Fruit fly (Drosophila melanogaster) whole organism, prepupa: Measurements from ENCODE around the gene CG10962.

Source experiments
- CG10631 ChIP-seq: fragments of 200-800 bp; sonication (Bioruptor generic); optimal IDR thresholded peaks from 2 replicates; lab custom pipeline; 2016; ENCODE audit warnings: missing biosample characterization, missing genetic modification characterization
- CG1621 ChIP-seq: fragments of 200-800 bp; sonication (Bioruptor generic); optimal IDR thresholded peaks from 3 replicates; lab custom pipeline; 2018; ENCODE audit warnings: missing biosample characterization, mild to moderate bottlenecking, missing genetic modification characterization
- CG34406 ChIP-seq: fragments of 200-800 bp; sonication (Bioruptor generic); optimal IDR thresholded peaks from 3 replicates; lab custom pipeline; 2016; ENCODE audit warnings: missing biosample characterization, missing genetic modification characterization
- CG8119 ChIP-seq: fragments of 200-800 bp; sonication (Bioruptor generic); IDR thresholded peaks from 3 replicates; pipeline ENCODE4 v1.3.6; 2022; ENCODE audit warnings: missing biosample characterization, missing genetic modification characterization
- CG8632 ChIP-seq: fragments of 200-800 bp; sonication (Bioruptor generic); optimal IDR thresholded peaks from 3 replicates; lab custom pipeline; 2016; ENCODE audit warnings: missing biosample characterization, missing genetic modification characterization
- Ets96B ChIP-seq: fragments of 200-800 bp; optimal IDR thresholded peaks from 2 replicates; lab custom pipeline; 2019; ENCODE audit warnings: missing biosample characterization, mild to moderate bottlenecking, missing genetic modification characterization, moderate library complexity
- Gug ChIP-seq: fragments of 200-800 bp; sonication (Bioruptor generic); IDR thresholded peaks from 2 replicates; pipeline ENCODE4 v1.3.6; 2022; ENCODE audit warnings: missing biosample characterization, missing genetic modification characterization
- Hr39 ChIP-seq: fragments of 200-800 bp; sonication (Bioruptor generic); optimal IDR thresholded peaks from 2 replicates; lab custom pipeline; 2016; ENCODE audit warnings: missing biosample characterization, missing genetic modification characterization
- cyc ChIP-seq: fragments of 200-800 bp; sonication (Bioruptor generic); optimal IDR thresholded peaks from 3 replicates; lab custom pipeline; 2016; ENCODE audit warnings: missing biosample characterization, missing genetic modification characterization
- dac ChIP-seq: fragments of 200-800 bp; sonication (Bioruptor generic); optimal IDR thresholded peaks from 2 replicates; lab custom pipeline; 2017; ENCODE audit warnings: missing biosample characterization, mild to moderate bottlenecking, missing genetic modification characterization
- lz ChIP-seq: fragments of 200-800 bp; sonication (Bioruptor generic); optimal IDR thresholded peaks from 3 replicates; lab custom pipeline; 2016; ENCODE audit warnings: missing biosample characterization, missing genetic modification characterization
- salr ChIP-seq, 2 experiments: fragments of 200-800 bp; sonication (Bioruptor generic); optimal IDR thresholded peaks; 3 replicates each; lab custom pipeline; 2016 to 2018; ENCODE audit warnings: missing biosample characterization in 2 of 2, missing genetic modification characterization in 2 of 2, mild to moderate bottlenecking in 1 of 2
- topi ChIP-seq: fragments of 200-800 bp; sonication (Bioruptor generic); optimal IDR thresholded peaks from 3 replicates; lab custom pipeline; 2016; ENCODE audit warnings: missing biosample characterization, missing genetic modification characterization

DNA sequence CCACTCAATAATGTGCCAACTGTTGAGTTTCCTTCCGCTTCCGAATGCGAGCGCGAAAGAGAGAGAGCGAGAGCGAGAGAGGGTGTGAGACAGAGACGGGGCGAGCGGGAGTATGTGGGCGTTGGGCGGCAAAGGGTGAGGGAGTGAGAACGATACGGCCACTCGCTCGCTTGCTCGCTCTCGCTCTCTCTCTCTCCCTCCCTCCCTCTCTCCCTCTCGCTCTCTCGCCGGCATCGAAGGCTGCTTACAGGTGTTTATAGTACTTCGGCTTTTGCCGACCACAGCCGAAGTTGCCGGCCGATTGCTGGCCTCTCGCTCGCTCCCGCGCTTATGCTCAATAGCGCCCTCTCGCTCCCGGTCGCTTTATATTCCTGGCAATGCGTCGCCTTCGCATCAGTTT lies 49.3 kb downstream of the CG10962 start:
- TF ChIP-seq CG8119 (no peak), topi (GFP tag; lab: Kevin White, UChicago) (no peak), Hr39 (GFP tag; lab: Kevin White, UChicago) (no peak), lz (GFP tag; lab: Kevin White, UChicago) (no peak), Gug (GFP tag; lab: Robert Waterston, UW) (no peak), CG1621 (tag; lab: Kevin White, UChicago) (no peak), salr (GFP tag; optimal IDR thresholded peaks at IDR 0.05; lab: Kevin White, UChicago) (no peak), CG34406 (GFP tag; lab: Kevin White, UChicago) (no peak), cyc (GFP tag; lab: Kevin White, UChicago) (no peak), dac (no peak), CG10631 (GFP tag; lab: Kevin White, UChicago) (no peak), CG8632 (GFP tag; lab: Kevin White, UChicago) (no peak), Ets96B (tag; lab: Kevin White, UChicago) (no peak)
